Fruit fly (Drosophila melanogaster) whole organism, prepupa: ENCODE results near the gene Lsp1alpha.

ENCODE experiments used
- CG10631 ChIP-seq: fragments of 200-800 bp; sonication (Bioruptor generic); optimal IDR thresholded peaks from 2 replicates; lab custom pipeline; 2016; ENCODE audit warnings: missing biosample characterization, missing genetic modification characterization
- CG11294 ChIP-seq: fragments of 200-800 bp; sonication (Bioruptor generic); IDR thresholded peaks from 2 replicates; pipeline ENCODE4 v1.3.6; 2022; ENCODE audit warnings: missing biosample characterization, missing genetic modification characterization
- CG11902 ChIP-seq: fragments of 200-800 bp; sonication (Bioruptor generic); optimal IDR thresholded peaks from 3 replicates; lab custom pipeline; 2016; ENCODE audit warnings: missing biosample characterization, missing genetic modification characterization
- CG15336 ChIP-seq: fragments of 200-800 bp; sonication (Bioruptor generic); IDR thresholded peaks from 2 replicates; pipeline ENCODE4 v1.3.6; 2022; ENCODE audit warnings: missing biosample characterization, missing genetic modification characterization
- CG1621 ChIP-seq: fragments of 200-800 bp; sonication (Bioruptor generic); optimal IDR thresholded peaks from 3 replicates; lab custom pipeline; 2018; ENCODE audit warnings: missing biosample characterization, mild to moderate bottlenecking, missing genetic modification characterization
- CG16779 ChIP-seq: fragments of 200-800 bp; sonication (Bioruptor generic); optimal IDR thresholded peaks from 3 replicates; lab custom pipeline; 2017; ENCODE audit warnings: missing biosample characterization, mild to moderate bottlenecking, missing genetic modification characterization
- CG3032 ChIP-seq: fragments of 200-800 bp; optimal IDR thresholded peaks from 2 replicates; lab custom pipeline; 2019; ENCODE audit warnings: missing biosample characterization, mild to moderate bottlenecking, missing genetic modification characterization, moderate library complexity
- CG31627 ChIP-seq: fragments of 200-800 bp; sonication (Bioruptor generic); optimal IDR thresholded peaks from 3 replicates; lab custom pipeline; 2016; ENCODE audit warnings: missing biosample characterization, missing genetic modification characterization
- CG32006 ChIP-seq: fragments of 200-800 bp; sonication (Bioruptor generic); optimal IDR thresholded peaks from 3 replicates; lab custom pipeline; 2017; ENCODE audit warnings: missing biosample characterization, mild to moderate bottlenecking, missing genetic modification characterization
- CG3919 ChIP-seq: fragments of 200-800 bp; sonication (Bioruptor generic); optimal IDR thresholded peaks from 3 replicates; lab custom pipeline; 2016; ENCODE audit warnings: missing biosample characterization, missing genetic modification characterization
- CG4318 ChIP-seq: fragments of 200-800 bp; sonication (Bioruptor generic); optimal IDR thresholded peaks from 3 replicates; lab custom pipeline; 2017; ENCODE audit warnings: missing biosample characterization, mild to moderate bottlenecking, missing genetic modification characterization
- CG6163 ChIP-seq: fragments of 200-800 bp; sonication (Bioruptor generic); IDR thresholded peaks from 3 replicates; pipeline ENCODE4 v1.3.6; 2022; ENCODE audit warnings: missing biosample characterization, missing genetic modification characterization
- CG6276 ChIP-seq: fragments of 200-800 bp; sonication (Bioruptor generic); optimal IDR thresholded peaks from 2 replicates; lab custom pipeline; 2017; ENCODE audit warnings: missing biosample characterization, mild to moderate bottlenecking, missing genetic modification characterization
- CG6854 ChIP-seq: fragments of 200-800 bp; sonication (Bioruptor generic); optimal IDR thresholded peaks from 2 replicates; lab custom pipeline; 2017; ENCODE audit warnings: missing biosample characterization, mild to moderate bottlenecking, missing genetic modification characterization
- CG7368 ChIP-seq: fragments of 200-800 bp; sonication (Bioruptor generic); optimal IDR thresholded peaks from 3 replicates; lab custom pipeline; 2016; ENCODE audit warnings: missing biosample characterization, missing genetic modification characterization
- CG8119 ChIP-seq: fragments of 200-800 bp; sonication (Bioruptor generic); IDR thresholded peaks from 3 replicates; pipeline ENCODE4 v1.3.6; 2022; ENCODE audit warnings: missing biosample characterization, missing genetic modification characterization
- CG8632 ChIP-seq: fragments of 200-800 bp; sonication (Bioruptor generic); optimal IDR thresholded peaks from 3 replicates; lab custom pipeline; 2016; ENCODE audit warnings: missing biosample characterization, missing genetic modification characterization
- CG9139 ChIP-seq: fragments of 200-800 bp; sonication (Bioruptor generic); optimal IDR thresholded peaks from 3 replicates; lab custom pipeline; 2017; ENCODE audit warnings: missing biosample characterization, mild to moderate bottlenecking, missing genetic modification characterization
- Eip75B ChIP-seq: fragments of 200-800 bp; sonication (Bioruptor generic); optimal IDR thresholded peaks from 3 replicates; lab custom pipeline; 2016; ENCODE audit warnings: missing biosample characterization, missing genetic modification characterization
- Eip78C ChIP-seq: fragments of 200-800 bp; sonication (Bioruptor generic); peaks from one replicate; lab custom pipeline; 2016; ENCODE audit warnings: missing biosample characterization, missing genetic modification characterization
- Eip93F ChIP-seq: fragments of 200-800 bp; sonication (Bioruptor generic); optimal IDR thresholded peaks from 2 replicates; lab custom pipeline; 2016; ENCODE audit warnings: missing biosample characterization, mild to moderate bottlenecking, missing genetic modification characterization
- Gug ChIP-seq: fragments of 200-800 bp; sonication (Bioruptor generic); IDR thresholded peaks from 2 replicates; pipeline ENCODE4 v1.3.6; 2022; ENCODE audit warnings: missing biosample characterization, missing genetic modification characterization
- Hr38 ChIP-seq: sonication (Bioruptor generic); optimal IDR thresholded peaks from 2 replicates; lab custom pipeline; 2016; ENCODE audit warnings: missing biosample characterization, missing genetic modification characterization
- Hr39 ChIP-seq: fragments of 200-800 bp; sonication (Bioruptor generic); optimal IDR thresholded peaks from 2 replicates; lab custom pipeline; 2016; ENCODE audit warnings: missing biosample characterization, missing genetic modification characterization
- Hr4 ChIP-seq: fragments of 200-800 bp; sonication (Bioruptor generic); optimal IDR thresholded peaks from 3 replicates; lab custom pipeline; 2016; ENCODE audit warnings: missing biosample characterization, missing genetic modification characterization
- OdsH ChIP-seq: fragments of 200-800 bp; sonication (Bioruptor generic); optimal IDR thresholded peaks from 3 replicates; lab custom pipeline; 2016; ENCODE audit warnings: missing biosample characterization, missing genetic modification characterization
- Smox ChIP-seq: fragments of 200-800 bp; sonication (Bioruptor generic); optimal IDR thresholded peaks from 3 replicates; lab custom pipeline; 2016; ENCODE audit warnings: missing biosample characterization, missing genetic modification characterization
- Sox14 ChIP-seq: fragments of 200-800 bp; sonication (Bioruptor generic); optimal IDR thresholded peaks from 3 replicates; lab custom pipeline; 2016; ENCODE audit warnings: missing biosample characterization, missing genetic modification characterization
- achi ChIP-seq: fragments of 200-800 bp; sonication (Bioruptor generic); optimal IDR thresholded peaks from 3 replicates; lab custom pipeline; 2016; ENCODE audit warnings: missing biosample characterization, missing genetic modification characterization
- acj6 ChIP-seq: fragments of 200-800 bp; sonication (Bioruptor generic); optimal IDR thresholded peaks from 3 replicates; lab custom pipeline; 2016; ENCODE audit warnings: missing biosample characterization, missing genetic modification characterization
- cyc ChIP-seq: fragments of 200-800 bp; sonication (Bioruptor generic); optimal IDR thresholded peaks from 3 replicates; lab custom pipeline; 2016; ENCODE audit warnings: missing biosample characterization, missing genetic modification characterization
- fd85E ChIP-seq: fragments of 200-800 bp; sonication (Bioruptor generic); optimal IDR thresholded peaks from 3 replicates; lab custom pipeline; 2016; ENCODE audit warnings: missing biosample characterization, missing genetic modification characterization
- fkh ChIP-seq: fragments of 200-800 bp; sonication (Bioruptor generic); optimal IDR thresholded peaks from 3 replicates; lab custom pipeline; 2017; ENCODE audit warnings: missing biosample characterization, mild to moderate bottlenecking, missing genetic modification characterization, moderate library complexity
- lz ChIP-seq: fragments of 200-800 bp; sonication (Bioruptor generic); optimal IDR thresholded peaks from 3 replicates; lab custom pipeline; 2016; ENCODE audit warnings: missing biosample characterization, missing genetic modification characterization
- pdm3 ChIP-seq: fragments of 200-800 bp; sonication (Bioruptor generic); optimal IDR thresholded peaks from 3 replicates; lab custom pipeline; 2016; ENCODE audit warnings: missing biosample characterization, missing genetic modification characterization
- salr ChIP-seq, 2 experiments: fragments of 200-800 bp; sonication (Bioruptor generic); optimal IDR thresholded peaks; 3 replicates each; lab custom pipeline; 2016 to 2018; ENCODE audit warnings: missing biosample characterization in 2 of 2, missing genetic modification characterization in 2 of 2, mild to moderate bottlenecking in 1 of 2
- ss ChIP-seq, 2 experiments: fragments of 200-800 bp; sonication (Bioruptor generic); optimal IDR thresholded peaks; 2 replicates in 1 of 2; 3 replicates in 1 of 2; lab custom pipeline; 2017 to 2018; ENCODE audit warnings: mild to moderate bottlenecking in 2 of 2, missing biosample characterization in 2 of 2, missing genetic modification characterization in 2 of 2, moderate library complexity in 1 of 2
- svp ChIP-seq: fragments of 200-800 bp; sonication (Bioruptor generic); peaks from one replicate; lab custom pipeline; 2016; ENCODE audit warnings: missing biosample characterization, missing genetic modification characterization
- vri ChIP-seq: fragments of 200-800 bp; sonication (Bioruptor generic); optimal IDR thresholded peaks from 3 replicates; lab custom pipeline; 2016; ENCODE audit warnings: missing biosample characterization, mild to moderate bottlenecking, missing genetic modification characterization

Gene Lsp1alpha

DNA sequence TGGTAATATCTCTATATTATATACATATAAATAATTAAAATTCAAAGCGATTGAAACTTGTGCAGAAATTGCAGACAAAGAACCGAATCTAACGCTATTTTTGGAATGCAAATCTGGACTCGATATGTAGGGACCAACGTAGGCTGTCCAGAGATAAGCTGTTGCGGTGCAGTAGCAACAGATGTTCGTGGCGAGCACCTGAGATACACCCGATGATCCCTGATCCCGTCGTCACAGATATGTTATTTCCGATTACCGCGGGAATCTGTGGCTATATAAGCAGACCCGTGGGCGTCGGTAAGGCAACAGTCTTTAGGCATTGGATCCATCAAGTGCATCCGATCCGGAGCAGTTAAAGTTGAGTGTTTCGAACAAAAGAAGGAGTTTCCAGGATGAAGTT lies at the start of gene Lsp1alpha:
Lsp1alpha (plus strand) TSS at position 301 of the 400 bp plus-strand sequence.
- TF ChIP-seq OdsH (GFP tag; lab: Kevin White, UChicago) (no peak), svp (GFP tag; lab: Kevin White, UChicago) (peak; percentile 85)

DNA sequence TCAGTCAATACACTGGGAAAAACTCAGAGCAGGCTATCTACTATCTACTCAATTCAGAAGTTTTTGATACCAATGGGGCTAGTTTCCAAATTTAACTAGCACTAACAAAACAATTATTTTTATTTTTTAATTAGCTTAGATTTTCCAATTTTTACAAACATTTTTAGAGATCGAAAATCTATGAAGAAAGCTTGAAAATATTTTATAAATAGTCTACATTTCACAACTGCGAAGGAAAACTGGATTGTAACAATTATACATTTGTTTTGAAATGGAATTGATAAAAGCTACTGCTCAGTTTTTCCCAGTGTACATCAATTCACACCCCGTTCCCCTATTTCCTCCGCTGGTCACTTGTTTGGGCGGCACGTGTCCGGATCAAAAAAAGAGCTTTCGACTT lies 42.2 kb upstream of the Lsp1alpha start:
- TF ChIP-seq CG32006 (GFP tag; lab: Kevin White, UChicago) (peak; percentile 60), CG9139 (GFP tag; lab: Kevin White, UChicago) (no peak), svp (GFP tag; lab: Kevin White, UChicago) (peak; percentile 23), CG4318 (GFP tag; lab: Kevin White, UChicago) (peak; percentile 22), pdm3 (GFP tag; lab: Kevin White, UChicago) (peak; percentile 20), CG6163 (GFP tag; lab: Robert Waterston, UW) (no peak), Eip78C (GFP tag; lab: Kevin White, UChicago) (peak; percentile 56), achi (GFP tag; lab: Kevin White, UChicago) (no peak), Hr4 (GFP tag; lab: Kevin White, UChicago) (peak; percentile 62), Gug (GFP tag; lab: Robert Waterston, UW) (no peak), CG3919 (peak; percentile 12), CG8119 (GFP tag; lab: Robert Waterston, UW) (peak; percentile 50; the same call in 2 of the 3 replicates), CG6276 (peak; percentile 11), salr (GFP tag; optimal IDR thresholded peaks at IDR 0.05; lab: Kevin White, UChicago) (no peak), CG10631 (GFP tag; lab: Kevin White, UChicago) (no peak), CG8632 (GFP tag; lab: Kevin White, UChicago) (no peak), acj6 (GFP tag; lab: Kevin White, UChicago) (peak; percentile 1), Hr38 (no peak), Sox14 (no peak), CG7368 (GFP tag; lab: Kevin White, UChicago) (no peak), CG15336 (GFP tag; lab: Robert Waterston, UW) (peak; percentile 39; the same call in 1 of the 2 replicates), vri (no peak), cyc (GFP tag; lab: Kevin White, UChicago) (no peak), CG11294 (GFP tag; lab: Robert Waterston, UW) (no peak), CG6854 (GFP tag; lab: Kevin White, UChicago) (no peak), CG3032 (tag; lab: Kevin White, UChicago) (no peak), CG16779 (tag; lab: Kevin White, UChicago) (no peak), Eip93F (no peak), OdsH (GFP tag; lab: Kevin White, UChicago) (peak; percentile 22)

DNA sequence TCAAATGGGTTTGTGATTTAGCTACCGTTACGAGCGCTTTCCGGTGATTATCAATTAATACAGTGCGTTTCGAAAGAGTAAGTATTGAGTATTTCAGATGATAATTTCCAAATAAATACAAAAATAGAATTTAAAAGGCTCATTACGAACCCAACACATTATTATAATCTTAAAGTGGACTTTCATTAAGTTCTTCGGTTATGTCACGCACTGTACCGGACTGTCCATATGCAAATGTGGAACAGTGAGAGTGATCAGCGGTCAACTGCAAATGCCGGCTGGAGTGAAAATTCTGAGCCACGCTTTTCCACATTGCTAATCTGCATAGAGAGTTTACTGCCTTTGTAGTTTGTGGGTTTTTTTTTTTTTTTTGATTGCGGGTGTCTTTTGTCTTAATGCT lies 36.4 kb upstream of the Lsp1alpha start:
- TF ChIP-seq fkh (GFP tag; lab: Kevin White, UChicago) (no peak), Smox (GFP tag; lab: Kevin White, UChicago) (no peak), CG31627 (GFP tag; lab: Kevin White, UChicago) (no peak), ss (GFP tag; optimal IDR thresholded peaks at IDR 0.05; lab: Kevin White, UChicago) (no peak), Hr39 (GFP tag; lab: Kevin White, UChicago) (no peak), fd85E (GFP tag; lab: Kevin White, UChicago) (no peak), lz (GFP tag; lab: Kevin White, UChicago) (no peak), CG1621 (tag; lab: Kevin White, UChicago) (no peak), CG6854 (GFP tag; lab: Kevin White, UChicago) (no peak), CG3919 (no peak), CG11902 (GFP tag; lab: Kevin White, UChicago) (no peak), CG11294 (GFP tag; lab: Robert Waterston, UW) (no peak), CG15336 (GFP tag; lab: Robert Waterston, UW) (no peak), Eip78C (GFP tag; lab: Kevin White, UChicago) (no peak), salr (GFP tag; optimal IDR thresholded peaks at IDR 0.05; lab: Kevin White, UChicago) (no peak), Eip75B (no peak)
- TF ChIP-seq, all 60 proteins: peak for 0
